Worm (Caenorhabditis elegans) whole organism, mixed stage, embryonic: ENCODE measurements around the gene Y68A4B.3.

ENCODE experiments used
- bed-3 ChIP-seq: fragments of 200-800 bp; sonication (Bioruptor generic); optimal IDR thresholded peaks from 3 replicates; lab custom pipeline; 2018; ENCODE audit warnings: mild to moderate bottlenecking, missing genetic modification characterization, moderate library complexity, missing compliant biosample characterization
- hlh-1 ChIP-seq: fragments of 150-350 bp; optimal IDR thresholded peaks from 2 replicates; lab custom pipeline; 2014; ENCODE audit warnings: missing biosample characterization, missing genetic modification reagents, missing genetic modification characterization
- lin-13 ChIP-seq: fragments of 150-350 bp; optimal IDR thresholded peaks from 2 replicates; lab custom pipeline; 2014; ENCODE audit warnings: missing biosample characterization, missing genetic modification characterization
- lin-32 ChIP-seq: fragments of 200-800 bp; sonication (Bioruptor generic); optimal IDR thresholded peaks from 2 replicates; lab custom pipeline; 2018; ENCODE audit warnings: mild to moderate bottlenecking, missing genetic modification characterization, missing compliant biosample characterization
- nhr-12 ChIP-seq: fragments of 150-350 bp; optimal IDR thresholded peaks from 2 replicates; lab custom pipeline; 2014; ENCODE audit warnings: missing biosample characterization, missing genetic modification characterization
- nhr-237 ChIP-seq: fragments of 150-350 bp; optimal IDR thresholded peaks from 2 replicates; lab custom pipeline; 2014; ENCODE audit warnings: missing biosample characterization, missing genetic modification characterization
- nhr-76 ChIP-seq: sonication (generic microtip); optimal IDR thresholded peaks from 2 replicates; lab custom pipeline; 2017; ENCODE audit warnings: missing biosample characterization, missing genetic modification characterization
- pha-4 ChIP-seq: fragments of 150-350 bp; optimal IDR thresholded peaks from 2 replicates; lab custom pipeline; 2018; ENCODE audit warnings: missing biosample characterization, missing genetic modification reagents, missing genetic modification characterization
- snpc-4 ChIP-seq: fragments of 150-350 bp; optimal IDR thresholded peaks from 2 replicates; lab custom pipeline; 2014; ENCODE audit warnings: missing biosample characterization, missing genetic modification characterization
- sptf-1 ChIP-seq: sonication (generic microtip); optimal IDR thresholded peaks from 2 replicates; lab custom pipeline; 2017; ENCODE audit warnings: mild to moderate bottlenecking, missing genetic modification characterization, moderate library complexity, missing compliant biosample characterization
- ztf-11 ChIP-seq: fragments of 150-350 bp; optimal IDR thresholded peaks from 2 replicates; lab custom pipeline; 2014; ENCODE audit warnings: missing biosample characterization, missing genetic modification characterization

- no peak for TF ChIP-seq ztf-11 (tag; lab: Kevin White, UChicago)
- no peak for TF ChIP-seq lin-32
- no peak for TF ChIP-seq nhr-12
- no peak for TF ChIP-seq pha-4 (tag; lab: Kevin White, UChicago)
- TF ChIP-seq lin-13 (tag; lab: Kevin White, UChicago), result no peak
- no peak for TF ChIP-seq nhr-76 (tag; lab: Kevin White, UChicago)
- no peak for TF ChIP-seq bed-3 (GFP tag; lab: Kevin White, UChicago)
- TF ChIP-seq nhr-237, result no peak
- TF ChIP-seq sptf-1 (tag; lab: Kevin White, UChicago), result no peak
- TF ChIP-seq hlh-1 (tag; lab: Kevin White, UChicago), result no peak
- TF ChIP-seq snpc-4 (tag; lab: Kevin White, UChicago), result no peak
Measured at ce11 chrV:17217690-17218089, 24.8 kb downstream of the Y68A4B.3 start, which contains the start of gene srbc-62.
